Worm (Caenorhabditis elegans) whole organism, L1 larva: ENCODE results near the gene C04E6.7.

Source experiments
- C16A3.4 ChIP-seq: fragments of 150-350 bp; optimal IDR thresholded peaks from 2 replicates; lab custom pipeline; 2014; ENCODE audit warnings: missing biosample characterization, missing genetic modification characterization
- Y116A8C.19 ChIP-seq: sonication (generic microtip); optimal IDR thresholded peaks from 2 replicates; lab custom pipeline; 2016; ENCODE audit warnings: missing compliant biosample characterization, missing genetic modification characterization, borderline replicate concordance
- aly-2 ChIP-seq: fragments of 150-350 bp; optimal IDR thresholded peaks from 2 replicates; lab custom pipeline; 2014; ENCODE audit warnings: missing biosample characterization, missing genetic modification characterization
- ama-1 ChIP-seq: fragments of 150-350 bp; optimal IDR thresholded peaks from 2 replicates; lab custom pipeline; 2014
- blmp-1 ChIP-seq: fragments of 150-350 bp; optimal IDR thresholded peaks from 2 replicates; lab custom pipeline; 2014; ENCODE audit warnings: missing biosample characterization, missing genetic modification characterization
- ceh-63 ChIP-seq: fragments of 200-800 bp; sonication (Bioruptor generic); optimal IDR thresholded peaks from 2 replicates; lab custom pipeline; 2018; ENCODE audit warnings: mild to moderate bottlenecking, missing genetic modification characterization, missing compliant biosample characterization
- ces-1 ChIP-seq: fragments of 150-350 bp; optimal IDR thresholded peaks from 2 replicates; lab custom pipeline; 2014; ENCODE audit warnings: missing biosample characterization, missing genetic modification reagents, missing genetic modification characterization
- dpl-1 ChIP-seq, 3 experiments: fragments of 150-350 bp in 2 of 3; sonication (generic microtip) in 1 of 3; optimal IDR thresholded peaks; 2 replicates each; lab custom pipeline; 2014 to 2017; ENCODE audit warnings: missing biosample characterization in 3 of 3, missing genetic modification characterization in 3 of 3, missing genetic modification reagents in 3 of 3
- efl-1 ChIP-seq, 4 experiments: fragments of 150-350 bp; optimal IDR thresholded peaks in 3 of 4; peaks in 1 of 4; 1 replicate in 1 of 4; 2 replicates in 3 of 4; lab custom pipeline; 2014; ENCODE audit warnings: missing biosample characterization in 2 of 4, missing genetic modification characterization in 2 of 4, missing genetic modification reagents in 2 of 4
- efl-3 ChIP-seq: fragments of 200-800 bp; sonication (Bioruptor generic); optimal IDR thresholded peaks from 2 replicates; lab custom pipeline; 2018; ENCODE audit warnings: mild to moderate bottlenecking, missing genetic modification characterization, missing compliant biosample characterization
- egl-13 ChIP-seq: sonication (generic microtip); optimal IDR thresholded peaks from 2 replicates; lab custom pipeline; 2016; ENCODE audit warnings: missing genotype, missing genetic modification reagents, missing genetic modification characterization, missing compliant biosample characterization
- egl-27 ChIP-seq, 2 experiments: fragments of 150-350 bp in 1 of 2; sonication (generic microtip); optimal IDR thresholded peaks; 3 replicates each; lab custom pipeline; 2017 to 2018; ENCODE audit warnings: missing biosample characterization in 2 of 2, missing genetic modification characterization in 2 of 2, missing genetic modification reagents in 2 of 2
- elt-3 ChIP-seq, 6 experiments: fragments of 150-350 bp in 1 of 6; sonication (generic microtip); optimal IDR thresholded peaks; 2 replicates each; lab custom pipeline; 2017 to 2018; ENCODE audit warnings: missing biosample characterization in 6 of 6, missing genetic modification characterization in 6 of 6, inconsistent platforms in 1 of 6
- fkh-8 ChIP-seq: sonication (generic microtip); optimal IDR thresholded peaks from 2 replicates; lab custom pipeline; 2016; ENCODE audit warnings: mild to moderate bottlenecking, missing genetic modification characterization, missing compliant biosample characterization
- hlh-4 ChIP-seq: sonication (generic microtip); optimal IDR thresholded peaks from 2 replicates; lab custom pipeline; 2016; ENCODE audit warnings: mild to moderate bottlenecking, missing genetic modification characterization, missing compliant biosample characterization
- hpl-2 ChIP-seq: fragments of 150-350 bp; optimal IDR thresholded peaks from 2 replicates; lab custom pipeline; 2014; ENCODE audit warnings: missing biosample characterization, missing genetic modification reagents, missing genetic modification characterization
- irx-1 ChIP-seq: sonication (generic microtip); optimal IDR thresholded peaks from 2 replicates; lab custom pipeline; 2016; ENCODE audit warnings: missing genetic modification characterization, missing compliant biosample characterization
- jun-1 ChIP-seq: fragments of 150-350 bp; optimal IDR thresholded peaks from 2 replicates; lab custom pipeline; 2014; ENCODE audit warnings: missing biosample characterization, missing genetic modification reagents, missing genetic modification characterization
- lin-14 ChIP-seq: fragments of 200-800 bp; sonication (Bioruptor generic); optimal IDR thresholded peaks from 2 replicates; lab custom pipeline; 2018; ENCODE audit warnings: mild to moderate bottlenecking, missing genetic modification characterization, moderate library complexity, missing compliant biosample characterization
- lin-35 ChIP-seq, 2 experiments: fragments of 150-350 bp; optimal IDR thresholded peaks; 2 replicates each; lab custom pipeline; 2014; ENCODE audit warnings: missing biosample characterization in 2 of 2, missing genetic modification characterization in 2 of 2, missing genetic modification reagents in 2 of 2
- lin-39 ChIP-seq: fragments of 150-350 bp; optimal IDR thresholded peaks from 2 replicates; lab custom pipeline; 2014; ENCODE audit warnings: missing biosample characterization, missing genetic modification reagents, missing genetic modification characterization
- lir-3 ChIP-seq: sonication (generic microtip); optimal IDR thresholded peaks from 2 replicates; lab custom pipeline; 2016; ENCODE audit warnings: mild to moderate bottlenecking, missing genetic modification characterization, moderate library complexity, missing compliant biosample characterization; ENCODE audit not compliant: poor library complexity
- mdl-1 ChIP-seq, 2 experiments: fragments of 150-350 bp; optimal IDR thresholded peaks; 2 replicates each; lab custom pipeline; 2014 to 2017; ENCODE audit warnings: missing biosample characterization in 2 of 2, missing genetic modification characterization in 2 of 2, inconsistent platforms in 1 of 2
- nhr-11 ChIP-seq: fragments of 150-350 bp; optimal IDR thresholded peaks from 2 replicates; lab custom pipeline; 2014; ENCODE audit warnings: missing biosample characterization, missing genetic modification characterization
- nhr-12 ChIP-seq: sonication (generic microtip); optimal IDR thresholded peaks from 2 replicates; lab custom pipeline; 2017; ENCODE audit warnings: missing biosample characterization, missing genetic modification characterization
- nhr-19 ChIP-seq: fragments of 200-800 bp; sonication (Bioruptor generic); conservative IDR thresholded peaks from 2 replicates; pipeline ENCODE4 v1.3.6; 2022; ENCODE audit warnings: missing genetic modification characterization, missing compliant biosample characterization
- nhr-20 ChIP-seq: sonication (generic microtip); optimal IDR thresholded peaks from 2 replicates; lab custom pipeline; 2016; ENCODE audit warnings: mild to moderate bottlenecking, missing genetic modification characterization, missing compliant biosample characterization
- nhr-237 ChIP-seq: fragments of 150-350 bp; optimal IDR thresholded peaks from 2 replicates; lab custom pipeline; 2014; ENCODE audit warnings: missing biosample characterization, missing genetic modification characterization
- nhr-47 ChIP-seq: sonication (generic microtip); optimal IDR thresholded peaks from 2 replicates; lab custom pipeline; 2016; ENCODE audit warnings: mild to moderate bottlenecking, missing genetic modification characterization, moderate library complexity, missing compliant biosample characterization
- nhr-71 ChIP-seq: sonication (generic microtip); optimal IDR thresholded peaks from 2 replicates; lab custom pipeline; 2016; ENCODE audit warnings: mild to moderate bottlenecking, missing genetic modification characterization, moderate library complexity, missing compliant biosample characterization
- nhr-76 ChIP-seq: sonication (generic microtip); optimal IDR thresholded peaks from 2 replicates; lab custom pipeline; 2017; ENCODE audit warnings: missing biosample characterization, missing genetic modification characterization
- nhr-77 ChIP-seq: fragments of 150-350 bp; optimal IDR thresholded peaks from 2 replicates; lab custom pipeline; 2014; ENCODE audit warnings: missing biosample characterization, missing genetic modification characterization
- nhr-84 ChIP-seq: sonication (generic microtip); optimal IDR thresholded peaks from 2 replicates; lab custom pipeline; 2017; ENCODE audit warnings: missing biosample characterization, missing genetic modification characterization
- nhr-85 ChIP-seq: sonication (generic microtip); peaks from one replicate; lab custom pipeline; 2016; ENCODE audit warnings: missing genetic modification characterization, inconsistent platforms, missing compliant biosample characterization
- pag-3 ChIP-seq: sonication (generic microtip); optimal IDR thresholded peaks from 2 replicates; lab custom pipeline; 2017; ENCODE audit warnings: missing genetic modification characterization, mild to moderate bottlenecking, missing compliant biosample characterization, antibody characterized with exemption, borderline replicate concordance; ENCODE audit not compliant: insufficient read depth
- pax-3 ChIP-seq: fragments of 200-800 bp; sonication (Bioruptor generic); optimal IDR thresholded peaks from 2 replicates; lab custom pipeline; 2018; ENCODE audit warnings: mild to moderate bottlenecking, missing genetic modification characterization, moderate library complexity, missing compliant biosample characterization
- rnt-1 ChIP-seq: sonication (generic microtip); optimal IDR thresholded peaks from 2 replicates; lab custom pipeline; 2016; ENCODE audit warnings: mild to moderate bottlenecking, missing genetic modification characterization, moderate library complexity, missing compliant biosample characterization
- snu-23 ChIP-seq: sonication (generic microtip); optimal IDR thresholded peaks from 2 replicates; lab custom pipeline; 2016; ENCODE audit warnings: missing genetic modification characterization, missing compliant biosample characterization
- sox-4 ChIP-seq: sonication (generic microtip); optimal IDR thresholded peaks from 2 replicates; lab custom pipeline; 2016; ENCODE audit warnings: missing genetic modification characterization, missing compliant biosample characterization
- swsn-7 ChIP-seq: sonication (generic microtip); optimal IDR thresholded peaks from 2 replicates; lab custom pipeline; 2016; ENCODE audit warnings: missing genetic modification characterization, missing compliant biosample characterization
- unc-86 ChIP-seq: sonication (generic microtip); optimal IDR thresholded peaks from 2 replicates; lab custom pipeline; 2016; ENCODE audit warnings: missing genetic modification characterization, missing compliant biosample characterization
- unc-98 ChIP-seq: fragments of 200-800 bp; sonication (Bioruptor generic); IDR thresholded peaks from 2 replicates; pipeline ENCODE4 v1.3.6; 2022; ENCODE audit warnings: missing genetic modification characterization, missing compliant biosample characterization
- vab-15 ChIP-seq: sonication (generic microtip); optimal IDR thresholded peaks from 2 replicates; lab custom pipeline; 2017; ENCODE audit warnings: missing genotype, mild to moderate bottlenecking, missing genetic modification characterization, missing compliant biosample characterization
- xbp-1 ChIP-seq: sonication (generic microtip); optimal IDR thresholded peaks from 2 replicates; lab custom pipeline; 2016; ENCODE audit warnings: missing genetic modification characterization, missing compliant biosample characterization
- zip-4 ChIP-seq: fragments of 200-800 bp; sonication (Bioruptor generic); optimal IDR thresholded peaks from 2 replicates; lab custom pipeline; 2018; ENCODE audit warnings: mild to moderate bottlenecking, missing genetic modification characterization, moderate library complexity, missing compliant biosample characterization

C04E6.7 gene

ce11 chrV:5845669-5846189, 47.4 kb upstream of the C04E6.7 start, which contains the start of gene F26F12.3 (continued):
- no peak for TF ChIP-seq pag-3 (tag; lab: Kevin White, UChicago)
- TF ChIP-seq unc-98 (GFP tag; lab: Robert Waterston, UW) = no peak
- peak; percentile 88 for TF ChIP-seq nhr-71 (tag; lab: Kevin White, UChicago)
- no peak for TF ChIP-seq ceh-63
- no peak for TF ChIP-seq vab-15
- no peak for TF ChIP-seq Y116A8C.19 (tag; lab: Kevin White, UChicago)
- peak; percentile 6 for TF ChIP-seq nhr-237 (tag; lab: Kevin White, UChicago)
- TF ChIP-seq lin-35 (GFP tag; optimal IDR thresholded peaks at IDR 0.05; lab: Kevin White, UChicago) = peak; percentile 53 to 59
- no peak for TF ChIP-seq aly-2 (tag; lab: Kevin White, UChicago)
- peak; percentile 15 for TF ChIP-seq sox-4 (tag; lab: Kevin White, UChicago)
- TF ChIP-seq xbp-1 (tag; lab: Kevin White, UChicago) = peak; percentile 46
- peak; percentile 69; the same call in 1 of the 2 replicates for TF ChIP-seq nhr-19 (GFP tag; lab: Robert Waterston, UW)
- TF ChIP-seq nhr-12 (tag; lab: Kevin White, UChicago) = no peak
- no peak for TF ChIP-seq nhr-11 (tag; lab: Kevin White, UChicago)
- no peak for TF ChIP-seq nhr-76 (tag; lab: Kevin White, UChicago)
- TF ChIP-seq egl-13 (tag; lab: Kevin White, UChicago) = peak; percentile 69
- no peak for TF ChIP-seq hpl-2
- peak; percentile 3 to 31 (median 24) for TF ChIP-seq dpl-1 (GFP tag; optimal IDR thresholded peaks at IDR 0.05; lab: Kevin White, UChicago)
- peak; percentile 52 for TF ChIP-seq rnt-1 (tag; lab: Kevin White, UChicago)
- TF ChIP-seq egl-27 (tag; optimal IDR thresholded peaks at IDR 0.05; lab: Kevin White, UChicago) = no peak
- TF ChIP-seq lin-39 (tag; lab: Kevin White, UChicago) = no peak
- peak; percentile 68 for TF ChIP-seq nhr-47
- TF ChIP-seq swsn-7 (tag; lab: Kevin White, UChicago) = peak; percentile 71
- TF ChIP-seq lin-14 (GFP tag; lab: Kevin White, UChicago) = peak; percentile 94
- peak; percentile 76 for TF ChIP-seq fkh-8
- TF ChIP-seq C16A3.4 (tag; lab: Kevin White, UChicago) = peak; percentile 43

- TF ChIP-seq lin-14 (GFP tag; lab: Kevin White, UChicago) (peak; percentile 39), pax-3 (tag; lab: Kevin White, UChicago) (no peak), blmp-1 (tag; lab: Kevin White, UChicago) (peak; percentile 28), irx-1 (tag; lab: Kevin White, UChicago) (no peak), nhr-85 (peak; percentile 61), lin-35 (GFP tag; optimal IDR thresholded peaks at IDR 0.05; lab: Kevin White, UChicago) (peak in 1 of 2 experiments; percentile 3), snu-23 (GFP tag; lab: Kevin White, UChicago) (peak; percentile 20), efl-1 (optimal IDR thresholded peaks at IDR 0.05; lab: Kevin White, UChicago) (no peak), efl-1 (GFP tag; optimal IDR thresholded peaks at IDR 0.05 in 1 of 2; lab: Kevin White, UChicago) (peak in 1 of 2 experiments; percentile 84)
These were observed 46.4 kb upstream of the C04E6.7 start for ce11 chrV:5846729-5847128.

DNA sequence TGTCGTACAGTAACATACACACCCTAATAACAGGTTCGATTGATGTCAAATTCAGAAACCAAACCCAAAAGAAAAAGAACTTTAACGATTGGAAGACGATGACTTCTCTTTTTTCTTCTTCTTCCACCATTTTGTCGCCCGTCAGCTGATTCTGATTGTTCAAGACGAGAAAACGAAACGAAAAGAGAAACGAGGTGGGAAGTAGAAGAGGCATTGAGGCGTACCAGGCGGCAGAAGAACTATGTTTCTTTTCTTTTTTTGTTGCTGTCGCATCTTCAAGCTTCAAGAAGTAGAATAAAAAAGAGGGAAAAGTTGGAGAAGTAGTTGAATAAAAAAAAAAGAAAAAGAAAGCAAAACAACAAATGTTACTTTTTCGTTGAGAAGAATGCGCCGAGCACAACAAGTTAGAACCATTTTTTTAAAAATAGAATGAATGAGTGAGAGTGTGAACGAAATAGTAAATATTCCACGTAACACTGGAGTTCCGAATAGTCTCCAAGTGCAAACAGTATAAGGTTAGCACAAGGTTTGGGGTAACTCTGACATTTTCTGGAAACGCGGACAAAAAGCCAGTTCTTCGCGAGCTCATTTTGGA, 45.0 kb upstream of the C04E6.7 start:
- TF ChIP-seq blmp-1 (tag; lab: Kevin White, UChicago) (peak; percentile 65), efl-1 (optimal IDR thresholded peaks at IDR 0.05; lab: Kevin White, UChicago) (no peak), efl-1 (GFP tag; optimal IDR thresholded peaks at IDR 0.05 in 1 of 2; lab: Kevin White, UChicago) (peak in 1 of 2 experiments; percentile 94), nhr-84 (tag; lab: Kevin White, UChicago) (no peak), lin-35 (GFP tag; optimal IDR thresholded peaks at IDR 0.05; lab: Kevin White, UChicago) (peak in 1 of 2 experiments; percentile 25), snu-23 (GFP tag; lab: Kevin White, UChicago) (peak; percentile 16), nhr-77 (no peak), nhr-71 (tag; lab: Kevin White, UChicago) (peak; percentile 13), mdl-1 (tag; optimal IDR thresholded peaks at IDR 0.05; lab: Kevin White, UChicago) (peak in 1 of 2 experiments; percentile 41), efl-3 (GFP tag; lab: Kevin White, UChicago) (no peak), nhr-20 (tag; lab: Kevin White, UChicago) (no peak), elt-3 (tag; optimal IDR thresholded peaks at IDR 0.05; lab: Kevin White, UChicago) (peak in 1 of 6 experiments; percentile 10), ama-1 (lab: Kevin White, UChicago) (no peak), aly-2 (tag; lab: Kevin White, UChicago) (no peak), unc-86 (tag; lab: Kevin White, UChicago) (no peak), lir-3 (tag; lab: Kevin White, UChicago) (no peak), jun-1 (no peak), zip-4 (GFP tag; lab: Kevin White, UChicago) (no peak), nhr-85 (peak; percentile 29), lin-14 (GFP tag; lab: Kevin White, UChicago) (peak; percentile 65), fkh-8 (no peak), hlh-4 (no peak), ces-1 (GFP tag; lab: Kevin White, UChicago) (no peak)
